Worm (Caenorhabditis elegans) whole organism, L1 larva: ENCODE results near the gene C35C5.8.

ENCODE experiments used
- C04F5.9 ChIP-seq: sonication (generic microtip); optimal IDR thresholded peaks from 2 replicates; lab custom pipeline; 2016; ENCODE audit warnings: missing genetic modification characterization, missing compliant biosample characterization
- F16B12.6 ChIP-seq: fragments of 150-350 bp; optimal IDR thresholded peaks from 2 replicates; lab custom pipeline; 2014; ENCODE audit warnings: missing biosample characterization, missing genetic modification characterization
- alr-1 ChIP-seq: fragments of 200-800 bp; sonication (Bioruptor generic); optimal IDR thresholded peaks from 2 replicates; lab custom pipeline; 2018; ENCODE audit warnings: borderline replicate concordance, mild to moderate bottlenecking, missing genetic modification characterization, missing compliant biosample characterization
- aly-2 ChIP-seq: fragments of 150-350 bp; optimal IDR thresholded peaks from 2 replicates; lab custom pipeline; 2014; ENCODE audit warnings: missing biosample characterization, missing genetic modification characterization
- blmp-1 ChIP-seq: fragments of 150-350 bp; optimal IDR thresholded peaks from 2 replicates; lab custom pipeline; 2014; ENCODE audit warnings: missing biosample characterization, missing genetic modification characterization
- ces-1 ChIP-seq: fragments of 150-350 bp; optimal IDR thresholded peaks from 2 replicates; lab custom pipeline; 2014; ENCODE audit warnings: missing biosample characterization, missing genetic modification reagents, missing genetic modification characterization
- dsc-1 ChIP-seq: sonication (generic microtip); optimal IDR thresholded peaks from 2 replicates; lab custom pipeline; 2016; ENCODE audit warnings: mild to moderate bottlenecking, missing genetic modification characterization, missing compliant biosample characterization
- efl-1 ChIP-seq, 4 experiments: fragments of 150-350 bp; optimal IDR thresholded peaks in 3 of 4; peaks in 1 of 4; 1 replicate in 1 of 4; 2 replicates in 3 of 4; lab custom pipeline; 2014; ENCODE audit warnings: missing biosample characterization in 2 of 4, missing genetic modification characterization in 2 of 4, missing genetic modification reagents in 2 of 4
- elt-2 ChIP-seq: sonication (generic microtip); optimal IDR thresholded peaks from 2 replicates; lab custom pipeline; 2016; ENCODE audit warnings: missing genetic modification characterization, mild to moderate bottlenecking, inconsistent platforms, missing compliant biosample characterization, missing genetic modification reagents
- elt-3 ChIP-seq, 6 experiments: fragments of 150-350 bp in 1 of 6; sonication (generic microtip); optimal IDR thresholded peaks; 2 replicates each; lab custom pipeline; 2017 to 2018; ENCODE audit warnings: missing biosample characterization in 6 of 6, missing genetic modification characterization in 6 of 6, inconsistent platforms in 1 of 6
- fos-1 ChIP-seq: fragments of 150-350 bp; optimal IDR thresholded peaks from 2 replicates; lab custom pipeline; 2014; ENCODE audit warnings: missing biosample characterization, missing genetic modification characterization
- grh-1 ChIP-seq: fragments of 200-800 bp; sonication (Bioruptor generic); IDR thresholded peaks from 2 replicates; pipeline ENCODE4 v1.3.6; 2022; ENCODE audit warnings: missing genetic modification reagents, missing genetic modification characterization, missing compliant biosample characterization
- hlh-17 ChIP-seq: fragments of 200-800 bp; sonication (Bioruptor generic); optimal IDR thresholded peaks from 2 replicates; lab custom pipeline; 2018; ENCODE audit warnings: missing genetic modification characterization, mild to moderate bottlenecking, missing compliant biosample characterization, moderate library complexity, borderline replicate concordance
- hlh-4 ChIP-seq: sonication (generic microtip); optimal IDR thresholded peaks from 2 replicates; lab custom pipeline; 2016; ENCODE audit warnings: mild to moderate bottlenecking, missing genetic modification characterization, missing compliant biosample characterization
- hpl-2 ChIP-seq: fragments of 150-350 bp; optimal IDR thresholded peaks from 2 replicates; lab custom pipeline; 2014; ENCODE audit warnings: missing biosample characterization, missing genetic modification reagents, missing genetic modification characterization
- isw-1 ChIP-seq: fragments of 200-800 bp; sonication (Bioruptor generic); IDR thresholded peaks from 2 replicates; pipeline ENCODE4 v1.3.6; 2022; ENCODE audit warnings: missing genetic modification characterization, missing compliant biosample characterization
- lin-14 ChIP-seq: fragments of 200-800 bp; sonication (Bioruptor generic); optimal IDR thresholded peaks from 2 replicates; lab custom pipeline; 2018; ENCODE audit warnings: mild to moderate bottlenecking, missing genetic modification characterization, moderate library complexity, missing compliant biosample characterization
- lin-35 ChIP-seq, 2 experiments: fragments of 150-350 bp; optimal IDR thresholded peaks; 2 replicates each; lab custom pipeline; 2014; ENCODE audit warnings: missing biosample characterization in 2 of 2, missing genetic modification characterization in 2 of 2, missing genetic modification reagents in 2 of 2
- lsy-2 ChIP-seq, 2 experiments: fragments of 150-350 bp; optimal IDR thresholded peaks; 2 replicates each; lab custom pipeline; 2014; ENCODE audit warnings: missing biosample characterization in 2 of 2, missing genetic modification characterization in 2 of 2
- mdl-1 ChIP-seq, 2 experiments: fragments of 150-350 bp; optimal IDR thresholded peaks; 2 replicates each; lab custom pipeline; 2014 to 2017; ENCODE audit warnings: missing biosample characterization in 2 of 2, missing genetic modification characterization in 2 of 2, inconsistent platforms in 1 of 2
- nhr-19 ChIP-seq: fragments of 200-800 bp; sonication (Bioruptor generic); conservative IDR thresholded peaks from 2 replicates; pipeline ENCODE4 v1.3.6; 2022; ENCODE audit warnings: missing genetic modification characterization, missing compliant biosample characterization
- nhr-237 ChIP-seq: fragments of 150-350 bp; optimal IDR thresholded peaks from 2 replicates; lab custom pipeline; 2014; ENCODE audit warnings: missing biosample characterization, missing genetic modification characterization
- nhr-28 ChIP-seq: fragments of 150-350 bp; optimal IDR thresholded peaks from 2 replicates; lab custom pipeline; 2014; ENCODE audit warnings: missing biosample characterization, missing genetic modification characterization
- nhr-47 ChIP-seq: sonication (generic microtip); optimal IDR thresholded peaks from 2 replicates; lab custom pipeline; 2016; ENCODE audit warnings: mild to moderate bottlenecking, missing genetic modification characterization, moderate library complexity, missing compliant biosample characterization
- nhr-84 ChIP-seq: sonication (generic microtip); optimal IDR thresholded peaks from 2 replicates; lab custom pipeline; 2017; ENCODE audit warnings: missing biosample characterization, missing genetic modification characterization
- nhr-85 ChIP-seq: sonication (generic microtip); peaks from one replicate; lab custom pipeline; 2016; ENCODE audit warnings: missing genetic modification characterization, inconsistent platforms, missing compliant biosample characterization
- nhr-90 ChIP-seq: sonication (generic microtip); optimal IDR thresholded peaks from 2 replicates; lab custom pipeline; 2016; ENCODE audit warnings: mild to moderate bottlenecking, missing genetic modification characterization, missing compliant biosample characterization; ENCODE audit not compliant: poor library complexity
- pag-3 ChIP-seq: sonication (generic microtip); optimal IDR thresholded peaks from 2 replicates; lab custom pipeline; 2017; ENCODE audit warnings: missing genetic modification characterization, mild to moderate bottlenecking, missing compliant biosample characterization, antibody characterized with exemption, borderline replicate concordance; ENCODE audit not compliant: insufficient read depth
- pqm-1 ChIP-seq: sonication (generic microtip); optimal IDR thresholded peaks from 3 replicates; lab custom pipeline; 2017; ENCODE audit warnings: missing biosample characterization, missing genetic modification characterization
- rnt-1 ChIP-seq: sonication (generic microtip); optimal IDR thresholded peaks from 2 replicates; lab custom pipeline; 2016; ENCODE audit warnings: mild to moderate bottlenecking, missing genetic modification characterization, moderate library complexity, missing compliant biosample characterization
- skn-1 ChIP-seq: fragments of 150-350 bp; optimal IDR thresholded peaks from 2 replicates; lab custom pipeline; 2014; ENCODE audit warnings: missing biosample characterization, missing genetic modification characterization
- snu-23 ChIP-seq: sonication (generic microtip); optimal IDR thresholded peaks from 2 replicates; lab custom pipeline; 2016; ENCODE audit warnings: missing genetic modification characterization, missing compliant biosample characterization
- sup-37 ChIP-seq: fragments of 200-800 bp; sonication (Bioruptor generic); optimal IDR thresholded peaks from 2 replicates; lab custom pipeline; 2018; ENCODE audit warnings: mild to moderate bottlenecking, missing genetic modification characterization, missing compliant biosample characterization
- tbx-2 ChIP-seq: sonication (generic microtip); optimal IDR thresholded peaks from 2 replicates; lab custom pipeline; 2016; ENCODE audit warnings: missing genetic modification characterization, missing compliant biosample characterization
- tlp-1 ChIP-seq: fragments of 150-350 bp; optimal IDR thresholded peaks from 2 replicates; lab custom pipeline; 2014; ENCODE audit warnings: missing biosample characterization, missing genetic modification characterization
- unc-30 ChIP-seq: sonication (generic microtip); optimal IDR thresholded peaks from 2 replicates; lab custom pipeline; 2017; ENCODE audit warnings: missing biosample characterization, missing genetic modification characterization
- unc-62 ChIP-seq: fragments of 150-350 bp; optimal IDR thresholded peaks from 2 replicates; lab custom pipeline; 2014; ENCODE audit warnings: missing biosample characterization, missing genetic modification reagents, missing genetic modification characterization
- unc-86 ChIP-seq: sonication (generic microtip); optimal IDR thresholded peaks from 2 replicates; lab custom pipeline; 2016; ENCODE audit warnings: missing genetic modification characterization, missing compliant biosample characterization
- vab-15 ChIP-seq: sonication (generic microtip); optimal IDR thresholded peaks from 2 replicates; lab custom pipeline; 2017; ENCODE audit warnings: missing genotype, mild to moderate bottlenecking, missing genetic modification characterization, missing compliant biosample characterization
- xbp-1 ChIP-seq: sonication (generic microtip); optimal IDR thresholded peaks from 2 replicates; lab custom pipeline; 2016; ENCODE audit warnings: missing genetic modification characterization, missing compliant biosample characterization
- ztf-4 ChIP-seq: fragments of 150-350 bp; optimal IDR thresholded peaks from 2 replicates; lab custom pipeline; 2014; ENCODE audit warnings: missing biosample characterization, missing genetic modification characterization

The C35C5.8 gene

DNA sequence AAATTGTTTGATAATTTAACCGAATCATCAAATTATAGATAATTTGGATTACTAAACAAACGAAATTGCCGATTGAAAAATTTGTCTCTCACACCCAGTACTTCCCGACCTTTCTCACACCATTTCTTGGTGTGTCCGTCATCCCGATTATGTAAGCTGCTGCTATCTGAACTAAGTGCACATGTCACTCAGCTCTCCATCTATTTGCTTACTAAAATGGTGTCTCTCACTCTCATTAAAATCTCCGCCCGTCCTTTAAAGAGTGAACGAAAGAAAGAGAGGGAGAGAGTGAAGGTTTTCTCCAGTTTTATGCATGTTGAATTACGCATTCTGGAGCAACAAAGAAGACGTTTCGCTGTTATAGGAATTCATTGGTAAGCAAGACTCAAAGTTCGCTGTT lies 21.1 kb downstream of the C35C5.8 start:
- TF ChIP-seq nhr-85 (tag; lab: Kevin White, UChicago) = no peak
- TF ChIP-seq tlp-1 = no peak
- TF ChIP-seq C04F5.9 (tag; lab: Kevin White, UChicago) = no peak
- TF ChIP-seq lin-35 (GFP tag; optimal IDR thresholded peaks at IDR 0.05; lab: Kevin White, UChicago) = no peak
- no peak for TF ChIP-seq snu-23
- no peak for TF ChIP-seq hlh-17 (GFP tag; lab: Kevin White, UChicago)
- TF ChIP-seq blmp-1 = no peak
- TF ChIP-seq alr-1 = no peak
- peak; percentile 20 for TF ChIP-seq unc-86 (tag; lab: Kevin White, UChicago)
- no peak for TF ChIP-seq pag-3 (tag; lab: Kevin White, UChicago)
- no peak for TF ChIP-seq fos-1 (tag; lab: Kevin White, UChicago)
- TF ChIP-seq efl-1 (optimal IDR thresholded peaks at IDR 0.05; lab: Kevin White, UChicago) = no peak
- no peak for TF ChIP-seq efl-1 (GFP tag; optimal IDR thresholded peaks at IDR 0.05 in 1 of 2; lab: Kevin White, UChicago)
- no peak for TF ChIP-seq pqm-1 (tag; lab: Kevin White, UChicago)
- peak; percentile 13 for TF ChIP-seq dsc-1 (tag; lab: Kevin White, UChicago)
- TF ChIP-seq grh-1 (GFP tag; lab: Robert Waterston, UW) = no peak
- TF ChIP-seq rnt-1 (tag; lab: Kevin White, UChicago) = no peak
- no peak for TF ChIP-seq sup-37 (GFP tag; lab: Kevin White, UChicago)
- no peak for TF ChIP-seq elt-3 (tag; optimal IDR thresholded peaks at IDR 0.05; lab: Kevin White, UChicago)
- no peak for TF ChIP-seq nhr-84 (tag; lab: Kevin White, UChicago)
- TF ChIP-seq lin-14 (GFP tag; lab: Kevin White, UChicago) = peak; percentile 43
- no peak for TF ChIP-seq ztf-4 (tag; lab: Kevin White, UChicago)

DNA sequence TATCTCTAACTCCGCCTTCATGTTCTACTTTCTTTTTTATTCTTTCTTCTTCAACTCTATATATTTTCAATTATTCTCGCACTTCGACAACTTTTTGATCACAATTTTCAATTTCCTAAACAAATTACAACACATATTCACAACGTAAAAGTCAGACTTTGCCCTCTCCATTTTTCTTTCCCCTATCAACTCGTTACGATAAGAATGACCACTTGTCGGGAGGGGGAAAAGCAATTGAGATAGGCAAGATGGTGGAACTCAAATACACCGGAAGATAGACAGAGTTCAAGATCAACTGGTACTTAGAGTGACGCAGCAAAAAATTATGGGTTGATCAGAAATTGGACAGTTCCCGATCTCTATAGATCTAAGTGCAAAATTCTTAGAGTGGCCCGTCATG lies 21.7 kb downstream of the C35C5.8 start:
- TF ChIP-seq unc-30 (tag; lab: Kevin White, UChicago) (no peak), F16B12.6 (no peak), lsy-2 (tag; optimal IDR thresholded peaks at IDR 0.05; lab: Kevin White, UChicago) (no peak), elt-2 (peak; percentile 35)

ce11 chrX:11555527-11556137 lies 22.2 kb downstream of the C35C5.8 start:
- TF ChIP-seq unc-62 (no peak), nhr-47 (tag; lab: Kevin White, UChicago) (no peak), vab-15 (tag; lab: Kevin White, UChicago) (peak; percentile 0), isw-1 (GFP tag; lab: Robert Waterston, UW) (no peak), nhr-85 (tag; lab: Kevin White, UChicago) (peak; percentile 62), nhr-28 (no peak), efl-1 (optimal IDR thresholded peaks at IDR 0.05; lab: Kevin White, UChicago) (no peak), efl-1 (GFP tag; optimal IDR thresholded peaks at IDR 0.05 in 1 of 2; lab: Kevin White, UChicago) (peak in 1 of 2 experiments; percentile 80), xbp-1 (tag; lab: Kevin White, UChicago) (no peak), hlh-4 (tag; lab: Kevin White, UChicago) (no peak), rnt-1 (tag; lab: Kevin White, UChicago) (no peak), elt-3 (tag; optimal IDR thresholded peaks at IDR 0.05; lab: Kevin White, UChicago) (no peak), lin-14 (GFP tag; lab: Kevin White, UChicago) (peak; percentile 14), skn-1 (tag; lab: Kevin White, UChicago) (no peak), ces-1 (no peak), nhr-237 (tag; lab: Kevin White, UChicago) (no peak), nhr-90 (tag; lab: Kevin White, UChicago) (no peak), aly-2 (tag; lab: Kevin White, UChicago) (no peak), hpl-2 (GFP tag; lab: Kevin White, UChicago) (no peak), mdl-1 (tag; optimal IDR thresholded peaks at IDR 0.05; lab: Kevin White, UChicago) (peak in 1 of 2 experiments; percentile 21), nhr-19 (GFP tag; lab: Robert Waterston, UW) (no peak), tlp-1 (no peak), tbx-2 (tag; lab: Kevin White, UChicago) (no peak)
